Worm (Caenorhabditis elegans) whole organism, L2 larva: ENCODE data around the gene clec-41.

Experiments used
- C34F6.9 ChIP-seq: fragments of 150-350 bp; optimal IDR thresholded peaks from 2 replicates; lab custom pipeline; 2014; ENCODE audit warnings: missing biosample characterization, missing genetic modification characterization
- F13H6.1 ChIP-seq: sonication (generic microtip); optimal IDR thresholded peaks from 2 replicates; lab custom pipeline; 2016; ENCODE audit warnings: missing genetic modification characterization, missing compliant biosample characterization
- ZK546.5 ChIP-seq: sonication (generic microtip); optimal IDR thresholded peaks from 2 replicates; lab custom pipeline; 2017; ENCODE audit warnings: missing biosample characterization, missing genetic modification characterization
- ceh-16 ChIP-seq: fragments of 150-350 bp; optimal IDR thresholded peaks from 2 replicates; lab custom pipeline; 2014; ENCODE audit warnings: missing biosample characterization, missing genetic modification characterization
- lin-13 ChIP-seq: fragments of 150-350 bp; optimal IDR thresholded peaks from 2 replicates; lab custom pipeline; 2014; ENCODE audit warnings: missing biosample characterization, missing genetic modification reagents, missing genetic modification characterization
- lin-39 ChIP-seq: fragments of 150-350 bp; optimal IDR thresholded peaks from 2 replicates; lab custom pipeline; 2014; ENCODE audit warnings: missing biosample characterization, missing genetic modification reagents, missing genetic modification characterization
- mab-5 ChIP-seq: fragments of 150-350 bp; optimal IDR thresholded peaks from 2 replicates; lab custom pipeline; 2014; ENCODE audit warnings: missing biosample characterization, missing genetic modification characterization
- nhr-6 ChIP-seq: fragments of 150-350 bp; optimal IDR thresholded peaks from 2 replicates; lab custom pipeline; 2014; ENCODE audit warnings: missing biosample characterization, missing genetic modification characterization
- snpc-4 ChIP-seq: fragments of 150-350 bp; optimal IDR thresholded peaks from 2 replicates; lab custom pipeline; 2014; ENCODE audit warnings: missing biosample characterization, missing genetic modification characterization
- unc-55 ChIP-seq: fragments of 150-350 bp; sonication (generic microtip); optimal IDR thresholded peaks from 3 replicates; lab custom pipeline; 2014; ENCODE audit warnings: missing biosample characterization, missing genetic modification reagents, missing genetic modification characterization
- ztf-4 ChIP-seq: fragments of 150-350 bp; optimal IDR thresholded peaks from 2 replicates; lab custom pipeline; 2014; ENCODE audit warnings: missing biosample characterization, missing genetic modification characterization

ce11 chrV:13088485-13088884 is 49.4 kb downstream of the clec-41 start:
- TF ChIP-seq unc-55 (GFP tag; lab: Kevin White, UChicago) (no peak), F13H6.1 (tag; lab: Kevin White, UChicago) (no peak), mab-5 (tag; lab: Kevin White, UChicago) (no peak), nhr-6 (tag; lab: Kevin White, UChicago) (no peak), snpc-4 (tag; lab: Kevin White, UChicago) (no peak), ztf-4 (tag; lab: Kevin White, UChicago) (no peak), lin-39 (tag; lab: Kevin White, UChicago) (no peak), ceh-16 (no peak), C34F6.9 (tag; lab: Kevin White, UChicago) (no peak), lin-13 (GFP tag; lab: Kevin White, UChicago) (no peak), ZK546.5 (tag; lab: Kevin White, UChicago) (no peak)
